Worm (Caenorhabditis elegans): Measurements from ENCODE around the gene rmd-2.

- TF ChIP-seq zag-1 (tag; optimal IDR thresholded peaks at IDR 0.05), result no peak
- TF ChIP-seq skn-1 (tag; optimal IDR thresholded peaks at IDR 0.05), result no peak
- no peak for TF ChIP-seq lin-39 (tag; optimal IDR thresholded peaks at IDR 0.05)
- no peak for TF ChIP-seq ama-1 (optimal IDR thresholded peaks at IDR 0.05)
- no peak for TF ChIP-seq lin-13 (GFP tag; optimal IDR thresholded peaks at IDR 0.05)
- TF ChIP-seq xbp-1 (tag; optimal IDR thresholded peaks at IDR 0.05), result no peak
- TF ChIP-seq unc-62 (GFP tag; optimal IDR thresholded peaks at IDR 0.05), result no peak
- no peak for TF ChIP-seq blmp-1 (tag; optimal IDR thresholded peaks at IDR 0.05)
- TF ChIP-seq efl-1 (optimal IDR thresholded peaks at IDR 0.05), result no peak
- no peak for TF ChIP-seq efl-1 (GFP tag; optimal IDR thresholded peaks at IDR 0.05 in 1 of 2)
- no peak for TF ChIP-seq lsy-2 (tag; optimal IDR thresholded peaks at IDR 0.05)
These were observed 21.4 kb upstream of the rmd-2 start for ce11 chrV:10007484-10007883.
